Worm (Caenorhabditis elegans) whole organism, midembryonic: ENCODE results near the gene Y17G7B.17.

Experiments used
- T22C8.4 ChIP-seq: fragments of 200-800 bp; sonication (Bioruptor generic); IDR thresholded peaks from 2 replicates; pipeline ENCODE4 v1.3.6; 2022; ENCODE audit warnings: missing genetic modification characterization, missing compliant biosample characterization
- cog-1 ChIP-seq: sonication (generic microtip); optimal IDR thresholded peaks from 2 replicates; lab custom pipeline; 2016; ENCODE audit warnings: missing genetic modification characterization, missing compliant biosample characterization
- flt-1 ChIP-seq: fragments of 200-800 bp; sonication (Bioruptor generic); IDR thresholded peaks from 2 replicates; pipeline ENCODE4 v1.3.6; 2022; ENCODE audit warnings: missing genetic modification characterization, missing compliant biosample characterization
- med-1 ChIP-seq: sonication (generic microtip); optimal IDR thresholded peaks from 2 replicates; lab custom pipeline; 2017; ENCODE audit warnings: missing genetic modification characterization, mild to moderate bottlenecking, missing compliant biosample characterization, antibody characterized with exemption, missing genetic modification reagents; ENCODE audit not compliant: insufficient read depth
- ref-1 ChIP-seq: fragments of 200-800 bp; sonication (Bioruptor generic); conservative IDR thresholded peaks from 2 replicates; pipeline ENCODE4 v1.3.6; 2022; ENCODE audit warnings: missing genetic modification reagents, missing genetic modification characterization, missing compliant biosample characterization
- tab-1 ChIP-seq: fragments of 200-800 bp; sonication (Bioruptor generic); IDR thresholded peaks from 2 replicates; pipeline ENCODE4 v1.3.6; 2022; ENCODE audit warnings: missing genetic modification characterization, missing compliant biosample characterization

ce11 chrII:12064680-12065135 is 35.1 kb downstream of the Y17G7B.17 start, which contains the start of gene arrd-8:
- no peak for TF ChIP-seq T22C8.4
- no peak for TF ChIP-seq flt-1 (GFP tag; lab: Robert Waterston, UW)
- TF ChIP-seq cog-1, result no peak
- no peak for TF ChIP-seq med-1 (GFP tag; lab: Kevin White, UChicago)
- no peak for TF ChIP-seq ref-1 (GFP tag; lab: Robert Waterston, UW)
- TF ChIP-seq tab-1 (GFP tag; lab: Robert Waterston, UW), result no peak
